Worm (Caenorhabditis elegans): ENCODE results near the gene clec-36.

DNA sequence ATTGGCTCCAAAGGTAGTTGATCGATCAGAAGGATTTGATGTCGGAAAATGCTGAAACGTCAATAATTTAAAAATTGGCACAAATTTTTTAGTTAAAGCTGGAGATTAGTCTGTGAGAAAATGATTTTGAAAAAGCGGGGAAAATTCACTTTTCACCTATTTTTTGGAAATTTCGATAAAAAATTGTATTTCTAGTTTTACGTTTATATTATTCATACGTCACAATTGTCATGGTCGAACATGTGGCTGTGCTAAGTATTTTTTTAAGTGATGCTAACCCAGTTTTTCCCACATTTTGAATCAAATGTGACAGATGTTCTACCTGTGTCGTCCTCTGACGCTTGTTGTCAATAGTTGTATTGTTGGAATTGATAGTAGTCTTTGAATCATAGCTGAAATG lies 31.1 kb upstream of the clec-36 start:
- TF ChIP-seq ceh-44 (GFP tag; IDR thresholded peaks at IDR 0.05): no peak
- no peak for TF ChIP-seq snpc-4 (tag; optimal IDR thresholded peaks at IDR 0.05)
- no peak for TF ChIP-seq madf-5 (GFP tag; IDR thresholded peaks at IDR 0.05)
- TF ChIP-seq lin-13 (GFP tag; optimal IDR thresholded peaks at IDR 0.05): no peak
- no peak for TF ChIP-seq nhr-76 (tag; optimal IDR thresholded peaks at IDR 0.05)
- no peak for TF ChIP-seq nhr-10 (tag; optimal IDR thresholded peaks at IDR 0.05)
- no peak for TF ChIP-seq daf-12 (tag; optimal IDR thresholded peaks at IDR 0.05)
- no peak for TF ChIP-seq D1046.2 (GFP tag; IDR thresholded peaks at IDR 0.05)
- TF ChIP-seq nhr-25 (tag; optimal IDR thresholded peaks at IDR 0.05; ENCODE audit: borderline replicate concordance, insufficient read depth): no peak
- no peak for TF ChIP-seq dpl-1 (GFP tag; optimal IDR thresholded peaks at IDR 0.05)
- no peak for TF ChIP-seq ceh-82 (tag; optimal IDR thresholded peaks at IDR 0.05)
- TF ChIP-seq daf-16 (GFP tag; optimal IDR thresholded peaks at IDR 0.05): no peak
- no peak for TF ChIP-seq daf-16 (tag; optimal IDR thresholded peaks at IDR 0.05)
- TF ChIP-seq ZK546.5 (tag; optimal IDR thresholded peaks at IDR 0.05): no peak
- TF ChIP-seq sdz-12 (GFP tag; optimal IDR thresholded peaks at IDR 0.05): no peak
